Fruit fly (Drosophila melanogaster) whole organism, prepupa: ENCODE data around the gene CG5509.

Experiments
- CG3919 ChIP-seq: fragments of 200-800 bp; sonication (Bioruptor generic); optimal IDR thresholded peaks from 3 replicates; lab custom pipeline; 2016; ENCODE audit warnings: missing biosample characterization, missing genetic modification characterization
- Gug ChIP-seq: fragments of 200-800 bp; sonication (Bioruptor generic); IDR thresholded peaks from 2 replicates; pipeline ENCODE4 v1.3.6; 2022; ENCODE audit warnings: missing biosample characterization, missing genetic modification characterization
- Met ChIP-seq: fragments of 200-800 bp; sonication (Bioruptor generic); optimal IDR thresholded peaks from 3 replicates; lab custom pipeline; 2016; ENCODE audit warnings: missing biosample characterization, missing genetic modification characterization
- Sox14 ChIP-seq: fragments of 200-800 bp; sonication (Bioruptor generic); optimal IDR thresholded peaks from 3 replicates; lab custom pipeline; 2016; ENCODE audit warnings: missing biosample characterization, missing genetic modification characterization

dm6 chr3R:12448889-12449314, 3.4 kb upstream of the CG5509 start, which contains the start of gene CG18549:
- TF ChIP-seq CG3919 (GFP tag; lab: Kevin White, UChicago) (peak; percentile 100), Sox14 (GFP tag; lab: Kevin White, UChicago) (peak; percentile 100), Gug (peak; percentile 100), Met (GFP tag; lab: Kevin White, UChicago) (peak; percentile 100)
